Worm (Caenorhabditis elegans) whole organism, L4 larva: Measurements from ENCODE around the gene bath-23.

Source experiments
- F10B5.3 ChIP-seq: sonication (generic microtip); optimal IDR thresholded peaks from 2 replicates; lab custom pipeline; 2016; ENCODE audit warnings: mild to moderate bottlenecking, missing genetic modification characterization, missing compliant biosample characterization
- R02D3.7 ChIP-seq: fragments of 150-350 bp; sonication (generic microtip); optimal IDR thresholded peaks from 3 replicates; lab custom pipeline; 2014; ENCODE audit warnings: missing biosample characterization, missing genetic modification characterization
- Y105C5A.15 ChIP-seq: fragments of 200-800 bp; sonication (Bioruptor generic); IDR thresholded peaks from 2 replicates; pipeline ENCODE4 v1.3.6; 2022; ENCODE audit warnings: missing genetic modification characterization, missing compliant biosample characterization
- Y75B8A.6 ChIP-seq: fragments of 200-800 bp; sonication (Bioruptor generic); IDR thresholded peaks from 2 replicates; pipeline ENCODE4 v1.3.6; 2022; ENCODE audit warnings: missing genetic modification reagents, missing genetic modification characterization, missing compliant biosample characterization
- aha-1 ChIP-seq: fragments of 150-350 bp; peaks from one replicate; lab custom pipeline; 2014; ENCODE audit warnings: missing biosample characterization, missing genetic modification characterization
- aly-2 ChIP-seq: sonication (generic microtip); optimal IDR thresholded peaks from 2 replicates; lab custom pipeline; 2018; ENCODE audit warnings: missing biosample characterization, missing genetic modification characterization
- ama-1 ChIP-seq: fragments of 150-350 bp; optimal IDR thresholded peaks from 2 replicates; lab custom pipeline; 2014; ENCODE audit warnings: inconsistent platforms, mixed read lengths
- arid-1 ChIP-seq: fragments of 200-800 bp; sonication (Bioruptor generic); conservative IDR thresholded peaks from 2 replicates; pipeline ENCODE4 v1.3.6; 2022; ENCODE audit warnings: missing genetic modification reagents, missing genetic modification characterization, missing compliant biosample characterization
- attf-4 ChIP-seq: sonication (generic microtip); optimal IDR thresholded peaks from 3 replicates; lab custom pipeline; 2017; ENCODE audit warnings: missing biosample characterization, missing genetic modification characterization
- ceh-28 ChIP-seq: fragments of 150-350 bp; optimal IDR thresholded peaks from 2 replicates; lab custom pipeline; 2014; ENCODE audit warnings: missing biosample characterization, missing genetic modification reagents, missing genetic modification characterization
- ceh-32 ChIP-seq: sonication (generic microtip); optimal IDR thresholded peaks from 2 replicates; lab custom pipeline; 2016; ENCODE audit warnings: mild to moderate bottlenecking, missing genetic modification characterization, missing compliant biosample characterization; ENCODE audit not compliant: poor library complexity
- ceh-44 ChIP-seq: fragments of 200-800 bp; sonication (Bioruptor generic); IDR thresholded peaks from 2 replicates; pipeline ENCODE4 v1.3.6; 2022; ENCODE audit warnings: missing genetic modification reagents, missing genetic modification characterization, missing compliant biosample characterization
- ceh-82 ChIP-seq: sonication (generic microtip); optimal IDR thresholded peaks from 2 replicates; lab custom pipeline; 2017; ENCODE audit warnings: missing biosample characterization, missing genetic modification characterization
- daf-12 ChIP-seq: fragments of 150-350 bp; optimal IDR thresholded peaks from 2 replicates; lab custom pipeline; 2014; ENCODE audit warnings: missing biosample characterization, missing genetic modification reagents, missing genetic modification characterization
- daf-16 ChIP-seq, 3 experiments: sonication (generic microtip); optimal IDR thresholded peaks; 2 replicates each; lab custom pipeline; 2016 to 2017; ENCODE audit warnings: missing genetic modification characterization in 3 of 3, missing genetic modification reagents in 3 of 3, mild to moderate bottlenecking in 2 of 3, missing compliant biosample characterization in 2 of 3, missing biosample characterization in 1 of 3, moderate library complexity in 1 of 3
- daf-8 ChIP-seq: fragments of 200-800 bp; sonication (Bioruptor generic); IDR thresholded peaks from 2 replicates; pipeline ENCODE4 v1.3.6; 2022; ENCODE audit warnings: missing genetic modification characterization, missing compliant biosample characterization
- dmd-6 ChIP-seq: fragments of 200-800 bp; sonication (Bioruptor generic); IDR thresholded peaks from 2 replicates; pipeline ENCODE4 v1.3.6; 2022; ENCODE audit warnings: missing genetic modification reagents, missing genetic modification characterization, missing compliant biosample characterization
- dmd-8 ChIP-seq: fragments of 200-800 bp; sonication (Bioruptor generic); IDR thresholded peaks from 2 replicates; pipeline ENCODE4 v1.3.6; 2022; ENCODE audit warnings: missing genetic modification characterization, missing compliant biosample characterization
- dpl-1 ChIP-seq: fragments of 150-350 bp; optimal IDR thresholded peaks from 2 replicates; lab custom pipeline; 2014; ENCODE audit warnings: missing biosample characterization, missing genetic modification reagents, missing genetic modification characterization
- duxl-1 ChIP-seq: sonication (generic microtip); optimal IDR thresholded peaks from 2 replicates; lab custom pipeline; 2016; ENCODE audit warnings: mild to moderate bottlenecking, missing genetic modification characterization, moderate library complexity, missing compliant biosample characterization; ENCODE audit not compliant: poor library complexity
- dve-1 ChIP-seq: sonication (generic microtip); optimal IDR thresholded peaks from 2 replicates; lab custom pipeline; 2017; ENCODE audit warnings: antibody characterized with exemption, mild to moderate bottlenecking, missing genetic modification characterization, missing compliant biosample characterization; ENCODE audit not compliant: insufficient read depth
- fkh-10 ChIP-seq: fragments of 150-350 bp; optimal IDR thresholded peaks from 2 replicates; lab custom pipeline; 2014; ENCODE audit warnings: missing biosample characterization, missing genetic modification reagents, missing genetic modification characterization
- hmg-1.1 ChIP-seq: fragments of 200-800 bp; sonication (Bioruptor generic); IDR thresholded peaks from 2 replicates; pipeline ENCODE4 v1.3.6; 2022; ENCODE audit warnings: missing genetic modification reagents, missing genetic modification characterization, missing compliant biosample characterization
- jun-1 ChIP-seq: fragments of 150-350 bp; optimal IDR thresholded peaks from 2 replicates; lab custom pipeline; 2014; ENCODE audit warnings: missing biosample characterization, missing genetic modification reagents, missing genetic modification characterization
- lin-1 ChIP-seq: fragments of 200-800 bp; sonication (Bioruptor generic); IDR thresholded peaks from 2 replicates; pipeline ENCODE4 v1.3.6; 2022; ENCODE audit warnings: missing genetic modification reagents, missing genetic modification characterization, missing compliant biosample characterization
- mdl-1 ChIP-seq, 2 experiments: fragments of 150-350 bp in 1 of 2; sonication (generic microtip) in 1 of 2; optimal IDR thresholded peaks; 2 replicates each; lab custom pipeline; 2014 to 2017; ENCODE audit warnings: missing biosample characterization in 2 of 2, missing genetic modification characterization in 2 of 2
- mdt-29 ChIP-seq: fragments of 200-800 bp; sonication (Bioruptor generic); IDR thresholded peaks from 2 replicates; pipeline ENCODE4 v1.3.6; 2022; ENCODE audit warnings: missing genetic modification reagents, missing genetic modification characterization, missing compliant biosample characterization
- nhr-10 ChIP-seq: fragments of 150-350 bp; optimal IDR thresholded peaks from 2 replicates; lab custom pipeline; 2014; ENCODE audit warnings: missing biosample characterization, missing genetic modification characterization
- nhr-11 ChIP-seq: fragments of 150-350 bp; optimal IDR thresholded peaks from 2 replicates; lab custom pipeline; 2014; ENCODE audit warnings: missing biosample characterization, missing genetic modification characterization
- nhr-48 ChIP-seq: sonication (generic microtip); optimal IDR thresholded peaks from 2 replicates; lab custom pipeline; 2016; ENCODE audit warnings: mild to moderate bottlenecking, missing genetic modification characterization, missing compliant biosample characterization
- nhr-6 ChIP-seq: fragments of 150-350 bp; optimal IDR thresholded peaks from 2 replicates; lab custom pipeline; 2014; ENCODE audit warnings: missing biosample characterization, missing genetic modification characterization
- skn-1 ChIP-seq: fragments of 150-350 bp; optimal IDR thresholded peaks from 2 replicates; lab custom pipeline; 2014; ENCODE audit warnings: missing biosample characterization, missing genetic modification characterization
- unc-62 ChIP-seq, 3 experiments: fragments of 150-350 bp in 1 of 3; sonication (generic microtip); optimal IDR thresholded peaks in 2 of 3; peaks in 1 of 3; 1 replicate in 1 of 3; 2 replicates in 2 of 3; lab custom pipeline; 2014 to 2017; ENCODE audit warnings: missing biosample characterization in 3 of 3, missing genetic modification characterization in 3 of 3, missing genetic modification reagents in 3 of 3, missing genotype in 1 of 3
- vab-7 ChIP-seq: fragments of 200-800 bp; sonication (Bioruptor generic); IDR thresholded peaks from 2 replicates; pipeline ENCODE4 v1.3.6; 2022; ENCODE audit warnings: missing genetic modification reagents, missing genetic modification characterization, missing compliant biosample characterization
- zag-1 ChIP-seq: fragments of 150-350 bp; optimal IDR thresholded peaks from 2 replicates; lab custom pipeline; 2014; ENCODE audit warnings: missing biosample characterization, missing genetic modification characterization
- zfp-3 ChIP-seq: fragments of 200-800 bp; sonication (Bioruptor generic); conservative IDR thresholded peaks from 2 replicates; pipeline ENCODE4 v1.3.6; 2022; ENCODE audit warnings: missing genetic modification reagents, missing genetic modification characterization, missing compliant biosample characterization
- zip-11 ChIP-seq: fragments of 200-800 bp; sonication (Bioruptor generic); IDR thresholded peaks from 2 replicates; pipeline ENCODE4 v1.3.6; 2022; ENCODE audit warnings: missing genetic modification characterization, missing compliant biosample characterization

bath-23 gene

ce11 chrII:3370061-3370460 is 1.0 kb upstream of the bath-23 start, which contains the start of gene Y49F6C.8:
Y49F6C.8 (minus strand) TSS chrII:3370111.
- TF ChIP-seq duxl-1 (tag; lab: Kevin White, UChicago): peak; percentile 97
- no peak for TF ChIP-seq mdt-29 (GFP tag; lab: Robert Waterston, UW)
- no peak for TF ChIP-seq dpl-1 (GFP tag; lab: Kevin White, UChicago)
- TF ChIP-seq zag-1 (tag; lab: Kevin White, UChicago): no peak
- TF ChIP-seq, all 104 proteins: peak for 1

- no peak for TF ChIP-seq arid-1
- no peak for TF ChIP-seq ceh-28 (tag; lab: Kevin White, UChicago)
- TF ChIP-seq fkh-10 (GFP tag; lab: Kevin White, UChicago): no peak
- no peak for TF ChIP-seq dmd-8 (GFP tag; lab: Robert Waterston, UW)
- no peak for TF ChIP-seq zfp-3 (GFP tag; lab: Robert Waterston, UW)
- TF ChIP-seq daf-16 (GFP tag; optimal IDR thresholded peaks at IDR 0.05; lab: Kevin White, UChicago): no peak
- TF ChIP-seq daf-16 (tag; optimal IDR thresholded peaks at IDR 0.05; lab: Kevin White, UChicago): no peak
- no peak for TF ChIP-seq aha-1
- no peak for TF ChIP-seq daf-12 (tag; lab: Kevin White, UChicago)
- no peak for TF ChIP-seq zag-1 (tag; lab: Kevin White, UChicago)
- TF ChIP-seq daf-8 (GFP tag; lab: Robert Waterston, UW): no peak
- no peak for TF ChIP-seq nhr-48
- no peak for TF ChIP-seq ceh-32 (tag; lab: Kevin White, UChicago)
- no peak for TF ChIP-seq ceh-44
- TF ChIP-seq vab-7 (GFP tag; lab: Robert Waterston, UW): no peak
- no peak for TF ChIP-seq ceh-82 (tag; lab: Kevin White, UChicago)
- no peak for TF ChIP-seq nhr-6 (tag; lab: Kevin White, UChicago)
Observed at ce11 chrII:3373875-3374274, 2.8 kb downstream of the bath-23 start.

- TF ChIP-seq hmg-1.1: no peak
- TF ChIP-seq dve-1 (tag; lab: Kevin White, UChicago): no peak
- no peak for TF ChIP-seq attf-4 (tag; lab: Kevin White, UChicago)
- no peak for TF ChIP-seq jun-1 (tag; lab: Kevin White, UChicago)
- no peak for TF ChIP-seq mdl-1 (tag; optimal IDR thresholded peaks at IDR 0.05; lab: Kevin White, UChicago)
- TF ChIP-seq zip-11 (GFP tag; lab: Robert Waterston, UW): no peak
- no peak for TF ChIP-seq skn-1 (tag; lab: Kevin White, UChicago)
- no peak for TF ChIP-seq R02D3.7
- TF ChIP-seq Y75B8A.6: no peak
- TF ChIP-seq ama-1 (lab: Kevin White, UChicago): no peak
- TF ChIP-seq aly-2: no peak
- TF ChIP-seq Y105C5A.15 (GFP tag; lab: Robert Waterston, UW): no peak
- no peak for TF ChIP-seq dpl-1 (GFP tag; lab: Kevin White, UChicago)
- no peak for TF ChIP-seq dmd-6 (GFP tag; lab: Robert Waterston, UW)
- TF ChIP-seq lin-1 (GFP tag; lab: Robert Waterston, UW): no peak
- TF ChIP-seq, all 104 proteins: peak for 0
Observed at ce11 chrII:3374779-3375178, 3.7 kb downstream of the bath-23 start, which contains the start of gene bath-10. bath-10 (plus strand) TSS chrII:3375079.

- no peak for TF ChIP-seq nhr-11 (tag; lab: Kevin White, UChicago)
- TF ChIP-seq hmg-1.1: no peak
- no peak for TF ChIP-seq F10B5.3
- TF ChIP-seq unc-62 (GFP tag; optimal IDR thresholded peaks at IDR 0.05 in 1 of 2; lab: Kevin White, UChicago): peak in 1 of 2 experiments; percentile 92
- TF ChIP-seq unc-62 (tag; optimal IDR thresholded peaks at IDR 0.05; lab: Kevin White, UChicago): no peak
- TF ChIP-seq nhr-10: no peak
Observed at ce11 chrII:3375302-3375701, 4.2 kb downstream of the bath-23 start.
